Worm (Caenorhabditis elegans) whole organism, late embryonic: Measurements from ENCODE around the gene nspf-3.
"Not testable (repeated sequence)": the region's sequence is repeated elsewhere in the genome, so short reads cannot be mapped to it uniquely, and the experiment has no call there.

Source experiments
- F13H6.1 ChIP-seq: sonication (generic microtip); optimal IDR thresholded peaks from 2 replicates; lab custom pipeline; 2016; ENCODE audit warnings: missing genetic modification characterization, missing compliant biosample characterization
- K02D7.2 ChIP-seq: sonication (generic microtip); optimal IDR thresholded peaks from 2 replicates; lab custom pipeline; 2017; ENCODE audit warnings: mild to moderate bottlenecking, missing genetic modification characterization, missing compliant biosample characterization
- K09A11.1 ChIP-seq: sonication (generic microtip); optimal IDR thresholded peaks from 2 replicates; lab custom pipeline; 2017; ENCODE audit warnings: antibody characterized with exemption, mild to moderate bottlenecking, missing genetic modification characterization, missing compliant biosample characterization; ENCODE audit not compliant: insufficient read depth
- T23F11.4 ChIP-seq: fragments of 200-800 bp; sonication (Bioruptor generic); optimal IDR thresholded peaks from 2 replicates; lab custom pipeline; 2018; ENCODE audit warnings: mild to moderate bottlenecking, missing genetic modification characterization, missing compliant biosample characterization
- ahr-1 ChIP-seq: sonication (generic microtip); optimal IDR thresholded peaks from 2 replicates; lab custom pipeline; 2016; ENCODE audit warnings: missing genetic modification characterization, missing compliant biosample characterization
- ama-1 ChIP-seq: fragments of 150-350 bp; optimal IDR thresholded peaks from 2 replicates; lab custom pipeline; 2014
- ceh-14 ChIP-seq: sonication (generic microtip); optimal IDR thresholded peaks from 2 replicates; lab custom pipeline; 2016; ENCODE audit warnings: missing genotype, missing genetic modification characterization, missing compliant biosample characterization
- ceh-18 ChIP-seq: sonication (generic microtip); optimal IDR thresholded peaks from 2 replicates; lab custom pipeline; 2016; ENCODE audit warnings: missing genetic modification characterization, missing compliant biosample characterization
- ceh-19 ChIP-seq: fragments of 200-800 bp; sonication (Bioruptor generic); optimal IDR thresholded peaks from 2 replicates; lab custom pipeline; 2018; ENCODE audit warnings: mild to moderate bottlenecking, missing genetic modification characterization, missing compliant biosample characterization
- ceh-2 ChIP-seq: sonication (generic microtip); optimal IDR thresholded peaks from 2 replicates; lab custom pipeline; 2016; ENCODE audit warnings: missing genotype, missing genetic modification characterization, missing compliant biosample characterization
- ceh-22 ChIP-seq: sonication (generic microtip); optimal IDR thresholded peaks from 2 replicates; lab custom pipeline; 2017; ENCODE audit warnings: missing biosample characterization, missing genetic modification characterization
- ceh-24 ChIP-seq: sonication (generic microtip); optimal IDR thresholded peaks from 2 replicates; lab custom pipeline; 2016; ENCODE audit warnings: mild to moderate bottlenecking, missing genetic modification characterization, missing compliant biosample characterization
- ceh-31 ChIP-seq: sonication (generic microtip); optimal IDR thresholded peaks from 2 replicates; lab custom pipeline; 2016; ENCODE audit warnings: missing genetic modification characterization, missing compliant biosample characterization
- ceh-34 ChIP-seq: sonication (generic microtip); optimal IDR thresholded peaks from 2 replicates; lab custom pipeline; 2016; ENCODE audit warnings: mild to moderate bottlenecking, missing genetic modification characterization, missing compliant biosample characterization
- ceh-45 ChIP-seq: fragments of 200-800 bp; sonication (Bioruptor generic); IDR thresholded peaks from 2 replicates; pipeline ENCODE4 v1.3.6; 2022; ENCODE audit warnings: missing genetic modification reagents, missing genetic modification characterization, missing compliant biosample characterization
- ceh-9 ChIP-seq: sonication (generic microtip); optimal IDR thresholded peaks from 2 replicates; lab custom pipeline; 2016; ENCODE audit warnings: mild to moderate bottlenecking, missing genetic modification characterization, inconsistent platforms, missing compliant biosample characterization
- che-1 ChIP-seq: sonication (generic microtip); optimal IDR thresholded peaks from 2 replicates; lab custom pipeline; 2016; ENCODE audit warnings: mild to moderate bottlenecking, missing genetic modification characterization, missing compliant biosample characterization
- dmd-4 ChIP-seq: sonication (generic microtip); optimal IDR thresholded peaks from 2 replicates; lab custom pipeline; 2016; ENCODE audit warnings: borderline replicate concordance, missing genetic modification characterization, missing compliant biosample characterization
- dve-1 ChIP-seq: sonication (generic microtip); optimal IDR thresholded peaks from 2 replicates; lab custom pipeline; 2017; ENCODE audit warnings: antibody characterized with exemption, mild to moderate bottlenecking, missing genetic modification characterization, missing compliant biosample characterization
- eyg-1 ChIP-seq: sonication (generic microtip); optimal IDR thresholded peaks from 2 replicates; lab custom pipeline; 2016; ENCODE audit warnings: missing genotype, missing genetic modification characterization, missing compliant biosample characterization
- fkh-10 ChIP-seq: fragments of 150-350 bp; optimal IDR thresholded peaks from 2 replicates; lab custom pipeline; 2014; ENCODE audit warnings: missing biosample characterization, missing genetic modification reagents, missing genetic modification characterization
- hlh-13 ChIP-seq: fragments of 200-800 bp; sonication (Bioruptor generic); optimal IDR thresholded peaks from 2 replicates; lab custom pipeline; 2018; ENCODE audit warnings: mild to moderate bottlenecking, missing genetic modification characterization, missing compliant biosample characterization
- hlh-15 ChIP-seq: sonication (generic microtip); optimal IDR thresholded peaks from 2 replicates; lab custom pipeline; 2016; ENCODE audit warnings: missing genetic modification characterization, missing compliant biosample characterization
- hlh-30 ChIP-seq: sonication (generic microtip); optimal IDR thresholded peaks from 2 replicates; lab custom pipeline; 2017; ENCODE audit warnings: antibody characterized with exemption, missing genetic modification characterization, missing compliant biosample characterization; ENCODE audit not compliant: insufficient read depth
- hlh-8 ChIP-seq: sonication (generic microtip); optimal IDR thresholded peaks from 2 replicates; lab custom pipeline; 2016; ENCODE audit warnings: missing genotype, missing genetic modification characterization, missing compliant biosample characterization
- madf-2 ChIP-seq: sonication (generic microtip); optimal IDR thresholded peaks from 2 replicates; lab custom pipeline; 2017; ENCODE audit warnings: missing genetic modification characterization, missing compliant biosample characterization
- mec-3 ChIP-seq: sonication (generic microtip); optimal IDR thresholded peaks from 2 replicates; lab custom pipeline; 2016; ENCODE audit warnings: borderline replicate concordance, missing genetic modification characterization, missing compliant biosample characterization
- nfya-1 ChIP-seq: sonication (generic microtip); optimal IDR thresholded peaks from 2 replicates; lab custom pipeline; 2017; ENCODE audit warnings: missing genetic modification characterization, mild to moderate bottlenecking, missing compliant biosample characterization, antibody characterized with exemption, moderate library complexity
- npax-4 ChIP-seq: sonication (generic microtip); optimal IDR thresholded peaks from 2 replicates; lab custom pipeline; 2016; ENCODE audit warnings: missing genetic modification characterization, missing compliant biosample characterization
- odd-2 ChIP-seq: sonication (generic microtip); optimal IDR thresholded peaks from 2 replicates; lab custom pipeline; 2017; ENCODE audit warnings: antibody characterized with exemption, mild to moderate bottlenecking, missing genetic modification characterization, missing compliant biosample characterization
- pat-9 ChIP-seq: fragments of 200-800 bp; sonication (Bioruptor generic); optimal IDR thresholded peaks from 2 replicates; lab custom pipeline; 2018; ENCODE audit warnings: mild to moderate bottlenecking, missing genetic modification characterization, moderate library complexity, missing compliant biosample characterization
- pax-1 ChIP-seq: fragments of 150-350 bp; optimal IDR thresholded peaks from 2 replicates; lab custom pipeline; 2014; ENCODE audit warnings: missing biosample characterization, missing genetic modification characterization
- pha-2 ChIP-seq: sonication (generic microtip); optimal IDR thresholded peaks from 2 replicates; lab custom pipeline; 2017; ENCODE audit warnings: mild to moderate bottlenecking, missing genetic modification characterization, missing compliant biosample characterization
- pqm-1 ChIP-seq: sonication (generic microtip); optimal IDR thresholded peaks from 2 replicates; lab custom pipeline; 2016; ENCODE audit warnings: missing genetic modification characterization, missing compliant biosample characterization
- pros-1 ChIP-seq: fragments of 150-350 bp; optimal IDR thresholded peaks from 2 replicates; lab custom pipeline; 2014; ENCODE audit warnings: missing biosample characterization, missing genetic modification reagents, missing genetic modification characterization
- ref-2 ChIP-seq: sonication (generic microtip); optimal IDR thresholded peaks from 2 replicates; lab custom pipeline; 2016; ENCODE audit warnings: missing genetic modification characterization, missing compliant biosample characterization
- rnt-1 ChIP-seq: sonication (generic microtip); optimal IDR thresholded peaks from 2 replicates; lab custom pipeline; 2016; ENCODE audit warnings: missing genetic modification characterization, missing compliant biosample characterization
- sdc-2 ChIP-seq: sonication (generic microtip); optimal IDR thresholded peaks from 2 replicates; lab custom pipeline; 2016; ENCODE audit warnings: missing genotype, missing genetic modification characterization, missing compliant biosample characterization
- tbx-2 ChIP-seq: sonication (generic microtip); optimal IDR thresholded peaks from 2 replicates; lab custom pipeline; 2016; ENCODE audit warnings: missing genetic modification characterization, missing compliant biosample characterization
- unc-42 ChIP-seq: sonication (generic microtip); optimal IDR thresholded peaks from 2 replicates; lab custom pipeline; 2016; ENCODE audit warnings: missing genotype, missing genetic modification characterization, missing compliant biosample characterization
- unc-55 ChIP-seq: sonication (generic microtip); optimal IDR thresholded peaks from 2 replicates; lab custom pipeline; 2017; ENCODE audit warnings: missing biosample characterization, missing genetic modification reagents, missing genetic modification characterization
- unc-86 ChIP-seq: sonication (generic microtip); optimal IDR thresholded peaks from 2 replicates; lab custom pipeline; 2016; ENCODE audit warnings: missing genetic modification characterization, missing compliant biosample characterization
- ztf-16 ChIP-seq: sonication (generic microtip); optimal IDR thresholded peaks from 2 replicates; lab custom pipeline; 2017; ENCODE audit warnings: missing genetic modification characterization, missing compliant biosample characterization

nspf-3 gene

DNA sequence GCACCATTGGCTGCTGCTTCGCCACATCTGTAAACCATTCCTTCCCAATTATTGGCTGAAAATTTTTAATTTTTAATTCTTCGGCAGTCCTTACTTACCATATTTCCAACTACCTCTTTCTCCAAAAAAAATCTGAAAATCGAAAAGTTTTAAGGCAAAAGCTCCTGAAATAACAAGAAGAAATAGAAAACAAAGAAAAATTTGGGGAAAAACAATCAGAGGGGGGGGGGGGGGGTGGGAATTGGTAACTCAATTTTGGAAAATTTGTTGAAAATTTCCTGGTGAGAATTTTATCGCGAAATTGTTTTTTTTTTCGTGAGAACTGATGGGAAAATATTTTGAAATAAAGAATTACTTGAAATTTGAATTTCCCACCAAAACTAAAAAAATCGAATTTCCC is 2.5 kb upstream of the nspf-3 start, which contains the start of gene set-11:
Gene set-11, minus strand, starts transcription at position 101 of the 400 bp plus-strand sequence.
- no peak for TF ChIP-seq sdc-2 (tag; lab: Kevin White, UChicago)
- no peak for TF ChIP-seq ceh-19 (GFP tag; lab: Kevin White, UChicago)
- TF ChIP-seq hlh-13, result no peak
- no peak for TF ChIP-seq fkh-10 (GFP tag; lab: Kevin White, UChicago)
- TF ChIP-seq tbx-2 (tag; lab: Kevin White, UChicago), result no peak
- no peak for TF ChIP-seq ceh-34 (tag; lab: Kevin White, UChicago)
- TF ChIP-seq pax-1 (tag; lab: Kevin White, UChicago), result no peak
- TF ChIP-seq dve-1 (tag; lab: Kevin White, UChicago), result no peak
- no peak for TF ChIP-seq npax-4 (tag; lab: Kevin White, UChicago)
- TF ChIP-seq ref-2 (tag; lab: Kevin White, UChicago), result no peak
- no peak for TF ChIP-seq F13H6.1
- TF ChIP-seq ceh-45 (GFP tag; lab: Robert Waterston, UW), result no peak
- no peak for TF ChIP-seq nfya-1 (tag; lab: Kevin White, UChicago)
- no peak for TF ChIP-seq pqm-1 (tag; lab: Kevin White, UChicago)
- no peak for TF ChIP-seq ahr-1
- TF ChIP-seq mec-3 (tag; lab: Kevin White, UChicago), result no peak

DNA sequence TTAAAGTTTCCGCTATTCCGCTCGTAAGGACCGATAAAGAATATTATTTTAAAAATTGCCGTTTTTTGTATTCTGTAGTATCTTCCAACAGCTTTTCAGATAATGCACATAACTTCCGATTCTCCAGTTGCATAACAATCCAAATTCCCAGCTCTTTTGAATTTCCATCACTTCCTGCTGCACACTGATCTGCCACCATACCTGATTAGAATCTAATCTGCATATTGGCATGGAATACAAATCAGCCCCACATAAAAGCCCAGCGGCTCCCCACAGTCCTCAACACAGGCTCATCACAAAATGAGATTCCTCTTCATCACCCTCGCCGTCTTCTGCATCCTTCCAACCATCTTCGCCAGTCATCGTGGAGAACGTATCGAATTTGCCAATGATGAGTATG is 1.4 kb downstream of the nspf-3 start, which contains the start of gene nspf-2:
Gene nspf-2, plus strand, starts transcription at position 301 of the 400 bp plus-strand sequence.
- not testable (repeated sequence) for TF ChIP-seq ceh-2, hlh-15, ceh-31 (tag; lab: Kevin White, UChicago)

DNA sequence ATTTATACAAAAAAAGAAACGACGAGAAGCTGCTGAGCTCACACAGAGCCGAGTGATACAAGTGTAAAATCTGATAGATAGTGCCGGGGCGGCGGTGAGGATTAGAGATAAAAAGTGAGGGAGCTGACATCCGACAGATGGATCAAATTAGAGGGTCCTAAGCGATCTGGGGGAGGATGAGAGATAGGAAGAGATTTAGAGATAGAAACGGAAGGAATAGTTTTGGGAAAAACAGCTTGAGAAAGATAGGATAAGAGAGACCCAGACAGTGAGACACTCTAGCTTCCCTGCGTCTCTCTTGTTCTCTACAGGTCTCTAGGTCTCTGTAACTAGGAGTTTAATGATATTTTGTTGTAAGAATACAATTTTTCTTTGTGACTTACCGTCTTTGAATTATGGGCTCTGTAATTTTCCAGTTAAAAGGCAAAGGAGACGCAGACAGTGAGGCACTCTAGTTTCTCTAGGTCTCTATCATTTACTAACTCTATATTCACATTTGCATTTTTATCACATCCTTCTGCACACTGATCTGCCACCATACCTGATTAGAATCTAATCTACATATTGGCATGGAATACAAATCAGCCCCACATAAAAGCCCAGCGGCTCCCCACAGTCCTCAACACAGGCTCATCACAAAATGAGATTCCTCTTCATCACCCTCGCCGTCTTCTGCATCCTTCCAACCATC is 2.9 kb downstream of the nspf-3 start, which contains the start of the genes sup-9 and nspf-1:
Gene sup-9, minus strand, starts transcription at position 43 of the 691 bp plus-strand sequence.
Gene nspf-1, plus strand, starts transcription at position 641 of the 691 bp plus-strand sequence.
- TF ChIP-seq ceh-19 (GFP tag; lab: Kevin White, UChicago), result no peak
- TF ChIP-seq ceh-18, result peak; percentile 36
- TF ChIP-seq madf-2 (tag; lab: Kevin White, UChicago), result no peak
- TF ChIP-seq unc-55 (GFP tag; lab: Kevin White, UChicago), result peak; percentile 35
- TF ChIP-seq unc-42 (tag; lab: Kevin White, UChicago), result peak; percentile 45
- TF ChIP-seq pha-2, result no peak
- peak; percentile 52 for TF ChIP-seq hlh-8 (tag; lab: Kevin White, UChicago)
- TF ChIP-seq ceh-22 (tag; lab: Kevin White, UChicago), result no peak

DNA sequence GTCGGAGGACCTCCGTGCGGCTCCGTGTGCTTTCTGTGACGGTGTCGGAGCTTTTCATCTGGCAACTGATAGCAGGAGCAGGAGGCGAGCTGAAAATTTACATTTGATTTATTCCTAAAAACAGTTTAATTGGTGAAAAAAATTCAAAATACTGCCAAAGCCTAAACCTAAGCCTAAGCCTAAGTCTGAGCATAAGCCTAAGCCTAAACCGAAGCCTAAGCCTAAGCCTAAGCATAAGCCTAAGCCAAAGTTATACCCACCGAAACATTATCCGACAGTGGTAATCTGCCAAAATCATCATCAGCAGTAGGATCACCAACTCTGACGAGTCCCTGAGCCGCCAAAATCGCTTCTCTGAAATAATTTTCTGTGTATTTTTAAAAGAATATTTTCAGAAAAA is 5.2 kb downstream of the nspf-3 start:
- TF ChIP-seq K02D7.2 (no peak), hlh-15 (tag; lab: Kevin White, UChicago) (no peak), ceh-45 (GFP tag; lab: Robert Waterston, UW) (no peak), che-1 (tag; lab: Kevin White, UChicago) (no peak), pros-1 (no peak), eyg-1 (tag; lab: Kevin White, UChicago) (no peak), tbx-2 (tag; lab: Kevin White, UChicago) (no peak), nfya-1 (tag; lab: Kevin White, UChicago) (no peak), K09A11.1 (tag; lab: Kevin White, UChicago) (no peak)

DNA sequence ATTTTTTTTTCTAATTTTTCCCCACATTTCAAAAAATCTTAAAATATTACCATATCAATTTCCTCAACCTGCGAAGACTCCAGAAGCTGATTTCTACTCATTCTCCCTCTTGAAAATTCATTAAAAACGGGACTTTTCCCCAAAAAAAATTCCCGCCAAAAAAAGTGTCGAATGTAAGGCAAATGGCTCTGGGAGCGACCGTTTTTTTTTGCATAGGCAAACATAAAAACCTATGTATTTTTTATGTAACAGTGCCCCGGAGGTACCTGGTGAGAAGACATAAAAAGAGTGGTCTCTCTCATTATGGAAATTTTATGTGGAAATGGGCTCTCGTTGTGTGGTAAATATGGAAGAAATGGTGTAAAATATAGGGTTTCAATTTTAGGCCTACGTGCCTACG is 5.8 kb downstream of the nspf-3 start, which contains the start of gene ceh-87:
Gene ceh-87, minus strand, starts transcription at position 101 of the 400 bp plus-strand sequence.
- TF ChIP-seq rnt-1 (tag; lab: Kevin White, UChicago), result no peak
- TF ChIP-seq npax-4 (tag; lab: Kevin White, UChicago), result no peak
- TF ChIP-seq pha-2, result no peak
- TF ChIP-seq pat-9, result no peak
- no peak for TF ChIP-seq ceh-24 (tag; lab: Kevin White, UChicago)
- TF ChIP-seq ceh-9 (tag; lab: Kevin White, UChicago), result no peak
- TF ChIP-seq ceh-2 (tag; lab: Kevin White, UChicago), result no peak
- TF ChIP-seq hlh-30, result no peak
- TF ChIP-seq T23F11.4 (GFP tag; lab: Kevin White, UChicago), result no peak
- TF ChIP-seq unc-86 (tag; lab: Kevin White, UChicago), result no peak
- no peak for TF ChIP-seq mec-3 (tag; lab: Kevin White, UChicago)
- no peak for TF ChIP-seq odd-2 (tag; lab: Kevin White, UChicago)
- TF ChIP-seq ztf-16 (tag; lab: Kevin White, UChicago), result no peak
- no peak for TF ChIP-seq ama-1
- no peak for TF ChIP-seq K02D7.2
- TF ChIP-seq dmd-4 (tag; lab: Kevin White, UChicago), result no peak
- no peak for TF ChIP-seq ceh-14 (tag; lab: Kevin White, UChicago)
